Fruit fly (Drosophila melanogaster) whole organism, embryonic: ENCODE data around the gene Sec13.

ENCODE experiments used
- Awh ChIP-seq: fragments of 200-800 bp; sonication (Bioruptor generic); IDR thresholded peaks from 2 replicates; pipeline ENCODE4, ENCODE4 v1.3.6; 2022; ENCODE audit warnings: missing biosample characterization, missing genetic modification characterization
- CG10654 ChIP-seq: fragments of 200-800 bp; sonication (Bioruptor generic); optimal IDR thresholded peaks from 2 replicates; lab custom pipeline; 2016; ENCODE audit warnings: missing biosample characterization, missing genetic modification characterization
- CG13775 ChIP-seq: fragments of 200-800 bp; sonication (Bioruptor generic); optimal IDR thresholded peaks from 3 replicates; lab custom pipeline; 2017; ENCODE audit warnings: missing biosample characterization, mild to moderate bottlenecking, missing genetic modification characterization
- CG15696 ChIP-seq: fragments of 200-800 bp; sonication (Bioruptor generic); optimal IDR thresholded peaks from 2 replicates; lab custom pipeline; 2019; ENCODE audit warnings: missing biosample characterization, mild to moderate bottlenecking, missing genetic modification characterization, moderate library complexity
- CG16863 ChIP-seq: fragments of 200-800 bp; sonication (Bioruptor generic); optimal IDR thresholded peaks from 3 replicates; lab custom pipeline; 2016; ENCODE audit warnings: missing biosample characterization, missing genetic modification characterization
- CG17361 ChIP-seq: fragments of 200-800 bp; sonication (Bioruptor generic); IDR thresholded peaks from 3 replicates; pipeline ENCODE4 v1.3.6; 2022; ENCODE audit warnings: missing biosample characterization, missing genetic modification characterization
- CG17802 ChIP-seq: fragments of 200-800 bp; sonication (Bioruptor generic); optimal IDR thresholded peaks from 2 replicates; lab custom pipeline; 2018; ENCODE audit warnings: missing biosample characterization, mild to moderate bottlenecking, missing genetic modification characterization, moderate library complexity
- CG18262 ChIP-seq: fragments of 200-800 bp; optimal IDR thresholded peaks from 3 replicates; lab custom pipeline; 2019; ENCODE audit warnings: missing biosample characterization, mild to moderate bottlenecking, missing genetic modification characterization, moderate library complexity
- CG18619 ChIP-seq: fragments of 200-800 bp; sonication (Bioruptor generic); optimal IDR thresholded peaks from 3 replicates; lab custom pipeline; 2017; ENCODE audit warnings: missing biosample characterization, mild to moderate bottlenecking, missing genetic modification characterization
- CG2712 ChIP-seq: fragments of 200-800 bp; optimal IDR thresholded peaks from 3 replicates; lab custom pipeline; 2019; ENCODE audit warnings: missing biosample characterization, mild to moderate bottlenecking, missing genetic modification characterization, moderate library complexity
- CG3726 ChIP-seq: fragments of 200-800 bp; sonication (Bioruptor generic); IDR thresholded peaks from 3 replicates; pipeline ENCODE4, ENCODE4 v1.3.6; 2022; ENCODE audit warnings: missing biosample characterization, missing genetic modification characterization
- CG7556 ChIP-seq: fragments of 200-800 bp; sonication (Bioruptor generic); optimal IDR thresholded peaks from 2 replicates; lab custom pipeline; 2017; ENCODE audit warnings: missing biosample characterization, mild to moderate bottlenecking, missing genetic modification characterization
- CG7745 ChIP-seq: fragments of 200-800 bp; sonication (Bioruptor generic); optimal IDR thresholded peaks from 2 replicates; lab custom pipeline; 2018; ENCODE audit warnings: missing biosample characterization, mild to moderate bottlenecking, missing genetic modification characterization, moderate library complexity
- CG8290 ChIP-seq, 3 experiments: fragments of 200-800 bp; sonication (Bioruptor generic); optimal IDR thresholded peaks; 2 replicates each; lab custom pipeline; 2016 to 2019; ENCODE audit warnings: missing biosample characterization in 3 of 3, missing genetic modification characterization in 3 of 3, mild to moderate bottlenecking in 2 of 3, moderate library complexity in 1 of 3
- CG9437 ChIP-seq: fragments of 200-800 bp; sonication (Bioruptor generic); optimal IDR thresholded peaks from 2 replicates; lab custom pipeline; 2018; ENCODE audit warnings: missing biosample characterization, mild to moderate bottlenecking, missing genetic modification characterization
- CG9932 ChIP-seq: fragments of 200-800 bp; sonication (Bioruptor generic); IDR thresholded peaks from 2 replicates; pipeline ENCODE4 v1.3.6; 2022; ENCODE audit warnings: missing biosample characterization, missing genetic modification characterization
- Doc2 ChIP-seq: fragments of 200-800 bp; sonication (Bioruptor generic); IDR thresholded peaks from 2 replicates; pipeline ENCODE4 v1.3.6; 2022; ENCODE audit warnings: missing biosample characterization, missing genetic modification characterization
- Hsf ChIP-seq: fragments of 200-800 bp; sonication (Bioruptor generic); optimal IDR thresholded peaks from 3 replicates; lab custom pipeline; 2016; ENCODE audit warnings: missing biosample characterization, missing genetic modification characterization
- Meics ChIP-seq: fragments of 200-800 bp; sonication (Bioruptor generic); optimal IDR thresholded peaks from 2 replicates; lab custom pipeline; 2017; ENCODE audit warnings: missing biosample characterization, mild to moderate bottlenecking, missing genetic modification characterization
- Oli ChIP-seq: fragments of 200-800 bp; sonication (Bioruptor generic); optimal IDR thresholded peaks from 2 replicates; lab custom pipeline; 2018; ENCODE audit warnings: missing biosample characterization, mild to moderate bottlenecking, missing genetic modification characterization, moderate library complexity
- Opbp ChIP-seq: fragments of 200-800 bp; sonication (Bioruptor generic); IDR thresholded peaks from 3 replicates; pipeline ENCODE4 v1.3.6; 2022; ENCODE audit warnings: missing biosample characterization, missing genetic modification characterization; ENCODE audit not compliant: partially characterized antibody
- Six4 ChIP-seq: fragments of 200-800 bp; sonication (Bioruptor generic); optimal IDR thresholded peaks from 2 replicates; lab custom pipeline; 2016; ENCODE audit warnings: missing biosample characterization, missing genetic modification characterization
- Sry-δ ChIP-seq: fragments of 200-800 bp; sonication (Bioruptor generic); optimal IDR thresholded peaks from 2 replicates; lab custom pipeline; 2016; ENCODE audit warnings: missing biosample characterization, missing genetic modification characterization
- Stat92E ChIP-seq, 3 experiments: fragments of >200 bp in 2 of 3; fragments of 200-800 bp in 1 of 3; sonication (Bioruptor generic) in 1 of 3; optimal IDR thresholded peaks; 2 replicates each; lab custom pipeline; 2017 to 2019; ENCODE audit warnings: missing biosample characterization in 3 of 3, missing genetic modification characterization in 3 of 3, mild to moderate bottlenecking in 1 of 3, moderate library complexity in 1 of 3
- Taf1 ChIP-seq: fragments of 200-800 bp; sonication (Bioruptor generic); IDR thresholded peaks from 2 replicates; pipeline ENCODE4 v1.3.6; 2022; ENCODE audit warnings: missing biosample characterization, missing genetic modification characterization
- abd-A ChIP-seq: fragments of 200-800 bp; sonication (Bioruptor generic); optimal IDR thresholded peaks from 3 replicates; lab custom pipeline; 2019; ENCODE audit warnings: missing biosample characterization, mild to moderate bottlenecking, missing genetic modification characterization, moderate library complexity
- chinmo ChIP-seq: fragments of 200-800 bp; sonication (Bioruptor generic); IDR thresholded peaks from 4 replicates; pipeline ENCODE4 v1.3.6; 2022; ENCODE audit warnings: missing biosample characterization, missing genetic modification characterization; ENCODE audit not compliant: partially characterized antibody
- dpn ChIP-seq, 2 experiments: fragments of 200-800 bp; sonication (Bioruptor generic); optimal IDR thresholded peaks; 3 replicates each; lab custom pipeline; 2016; ENCODE audit warnings: missing biosample characterization in 2 of 2, missing genetic modification characterization in 2 of 2
- ems ChIP-seq: fragments of 200-800 bp; sonication (Bioruptor generic); optimal IDR thresholded peaks from 3 replicates; lab custom pipeline; 2016; ENCODE audit warnings: missing biosample characterization, missing genetic modification characterization
- exex ChIP-seq: fragments of 200-800 bp; sonication (Bioruptor generic); optimal IDR thresholded peaks from 4 replicates; lab custom pipeline; 2018; ENCODE audit warnings: missing biosample characterization, mild to moderate bottlenecking, missing genetic modification characterization, moderate library complexity
- fd3F ChIP-seq: fragments of 200-800 bp; sonication (Bioruptor generic); optimal IDR thresholded peaks from 2 replicates; lab custom pipeline; 2018; ENCODE audit warnings: missing biosample characterization, mild to moderate bottlenecking, missing genetic modification characterization, moderate library complexity
- gcm ChIP-seq: fragments of 200-800 bp; sonication (Bioruptor generic); optimal IDR thresholded peaks from 2 replicates; lab custom pipeline; 2019; ENCODE audit warnings: missing biosample characterization, mild to moderate bottlenecking, missing genetic modification characterization, moderate library complexity
- lov ChIP-seq, 2 experiments: fragments of 200-800 bp in 1 of 2; fragments of >200 bp in 1 of 2; sonication (Bioruptor generic) in 1 of 2; IDR thresholded peaks in 1 of 2; optimal IDR thresholded peaks in 1 of 2; 2 replicates in 1 of 2; 3 replicates in 1 of 2; pipeline versions ENCODE4 v1.3.6 to Lab custom; 2017 to 2022; ENCODE audit warnings: missing biosample characterization in 1 of 2, missing genetic modification characterization in 1 of 2
- nerfin-2 ChIP-seq: fragments of 200-800 bp; sonication (Bioruptor generic); IDR thresholded peaks from 2 replicates; pipeline ENCODE4 v1.3.6; 2022; ENCODE audit warnings: missing biosample characterization, missing genetic modification characterization; ENCODE audit not compliant: partially characterized antibody
- phol ChIP-seq: fragments of 200-800 bp; sonication (Bioruptor generic); optimal IDR thresholded peaks from 3 replicates; lab custom pipeline; 2018; ENCODE audit warnings: missing biosample characterization, mild to moderate bottlenecking, missing genetic modification characterization, moderate library complexity
- prd ChIP-seq, 3 experiments: fragments of >200 bp in 2 of 3; fragments of 200-800 bp in 1 of 3; sonication (Bioruptor generic) in 1 of 3; optimal IDR thresholded peaks in 2 of 3; IDR thresholded peaks in 1 of 3; 2 replicates in 2 of 3; 3 replicates in 1 of 3; pipeline versions ENCODE4 v1.3.6 to Lab custom; 2017 to 2022; ENCODE audit warnings: missing biosample characterization in 1 of 3, missing genetic modification characterization in 1 of 3
- rib ChIP-seq: fragments of 200-800 bp; sonication (Bioruptor generic); IDR thresholded peaks from 2 replicates; pipeline ENCODE4 v1.3.6; 2022; ENCODE audit warnings: missing biosample characterization, missing genetic modification characterization
- sim ChIP-seq: fragments of 200-800 bp; sonication (Bioruptor generic); IDR thresholded peaks from 2 replicates; pipeline ENCODE4 v1.3.6; 2022; ENCODE audit warnings: missing biosample characterization, missing genetic modification characterization
- sna ChIP-seq: fragments of 200-800 bp; sonication (Bioruptor generic); IDR thresholded peaks from 2 replicates; pipeline ENCODE4 v1.3.6; 2022; ENCODE audit warnings: missing biosample characterization, missing genetic modification characterization; ENCODE audit not compliant: partially characterized antibody
- sqz ChIP-seq: fragments of 200-800 bp; sonication (Bioruptor generic); optimal IDR thresholded peaks from 3 replicates; lab custom pipeline; 2018; ENCODE audit warnings: missing biosample characterization, mild to moderate bottlenecking, missing genetic modification characterization
- toy ChIP-seq: fragments of 200-800 bp; sonication (Bioruptor generic); IDR thresholded peaks from 2 replicates; pipeline ENCODE4 v1.3.6; 2022; ENCODE audit warnings: missing biosample characterization, missing genetic modification characterization
- twi ChIP-seq: fragments of 200-800 bp; optimal IDR thresholded peaks from 2 replicates; lab custom pipeline; 2019; ENCODE audit warnings: missing biosample characterization, mild to moderate bottlenecking, missing genetic modification characterization, moderate library complexity
- vnd ChIP-seq: fragments of 200-800 bp; sonication (Bioruptor generic); IDR thresholded peaks from 3 replicates; pipeline ENCODE4 v1.3.6; 2022; ENCODE audit warnings: missing biosample characterization, missing genetic modification characterization; ENCODE audit not compliant: partially characterized antibody
- zen2 ChIP-seq: fragments of 200-800 bp; sonication (Bioruptor generic); IDR thresholded peaks from 3 replicates; pipeline ENCODE4 v1.3.6; 2022; ENCODE audit warnings: missing biosample characterization, missing genetic modification characterization; ENCODE audit not compliant: partially characterized antibody
- zf30C ChIP-seq: fragments of 200-800 bp; sonication (Bioruptor generic); optimal IDR thresholded peaks from 3 replicates; lab custom pipeline; 2018; ENCODE audit warnings: missing biosample characterization, mild to moderate bottlenecking, missing genetic modification characterization

The Sec13 gene

DNA sequence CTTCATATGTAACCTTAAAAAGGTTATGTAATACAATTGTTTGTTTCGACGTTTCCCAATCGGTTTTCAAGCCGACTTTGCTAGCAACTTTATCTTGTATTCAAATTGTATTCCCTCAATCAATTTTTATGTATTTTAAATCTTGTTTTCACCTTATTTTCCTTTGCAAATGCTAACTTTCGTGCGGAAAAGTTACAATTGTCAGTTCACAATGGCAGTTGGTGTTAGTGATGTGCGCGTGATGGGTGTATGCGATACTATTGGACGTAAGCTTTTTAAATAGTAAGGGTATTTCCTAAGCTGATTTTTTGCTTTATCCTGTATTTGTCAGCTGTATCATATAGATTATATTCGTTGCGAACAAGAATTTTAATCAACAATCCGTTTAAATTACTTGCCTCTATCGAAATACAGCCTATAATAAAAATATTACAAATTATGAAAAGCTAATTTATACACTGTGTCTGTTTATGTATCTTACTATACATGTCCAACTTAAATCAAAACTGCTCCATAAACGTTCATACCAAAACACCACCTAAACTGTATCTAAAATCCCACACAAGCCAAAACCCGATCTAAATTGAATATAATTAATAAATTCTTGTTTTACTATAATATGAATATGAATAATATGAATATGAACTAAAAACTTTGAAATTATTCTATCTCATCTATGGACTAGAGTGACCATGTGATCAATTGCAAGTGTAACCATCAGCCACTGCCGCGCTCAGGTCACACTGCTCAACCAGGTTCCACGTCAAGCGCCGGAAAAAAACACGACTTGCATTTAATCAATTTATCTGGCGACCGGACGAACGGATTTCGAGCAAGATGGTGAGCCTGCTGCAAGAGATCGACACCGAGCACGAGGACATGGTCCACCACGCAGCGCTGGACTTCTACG, at the start of gene Sec13, which contains the start of gene ATPsynCF6 (continued):
- TF ChIP-seq prd (optimal IDR thresholded peaks at IDR 0.05; lab: Kevin White, UChicago) (no peak), prd (GFP tag; IDR thresholded peaks at IDR 0.05; lab: Robert Waterston, UW) (peak; percentile 48; the same call in 1 of the 3 replicates), CG7556 (GFP tag; lab: Kevin White, UChicago) (peak; percentile 26), CG18619 (peak; percentile 38), Stat92E (GFP tag; optimal IDR thresholded peaks at IDR 0.05; lab: Kevin White, UChicago) (no peak), vnd (peak; percentile 90), CG15696 (tag; lab: Kevin White, UChicago) (peak; percentile 55), phol (tag; lab: Kevin White, UChicago) (peak; percentile 78), Taf1 (GFP tag; lab: Robert Waterston, UW) (peak; percentile 50), abd-A (tag; lab: Kevin White, UChicago) (no peak), nerfin-2 (GFP tag; lab: Robert Waterston, UW) (peak; percentile 87), CG3726 (GFP tag; lab: Robert Waterston, UW) (peak; percentile 51; the same call in 1 of the 3 replicates), CG18262 (tag; lab: Kevin White, UChicago) (peak; percentile 44), CG9932 (GFP tag; lab: Robert Waterston, UW) (peak; percentile 83), zf30C (GFP tag; lab: Kevin White, UChicago) (no peak), CG2712 (peak; percentile 100), sqz (GFP tag; lab: Kevin White, UChicago) (peak; percentile 58), CG17802 (tag; lab: Kevin White, UChicago) (peak; percentile 16), twi (peak; percentile 28), CG16863 (no peak), Six4 (GFP tag; lab: Kevin White, UChicago) (peak; percentile 34), CG10654 (GFP tag; lab: Kevin White, UChicago) (peak; percentile 9), Doc2 (GFP tag; lab: Robert Waterston, UW) (no peak), Meics (peak; percentile 63), CG13775 (GFP tag; lab: Kevin White, UChicago) (peak; percentile 24), toy (GFP tag; lab: Robert Waterston, UW) (0 out of 2 replicates have a peak, but pooled peaks have one; percentile 10), exex (tag; lab: Kevin White, UChicago) (peak; percentile 37), rib (GFP tag; lab: Robert Waterston, UW) (peak; percentile 29; the same call in 1 of the 2 replicates), chinmo (GFP tag; lab: Robert Waterston, UW) (peak; percentile 82; the same call in 2 of the 4 replicates), dpn (GFP tag; optimal IDR thresholded peaks at IDR 0.05; lab: Kevin White, UChicago) (peak; percentile 14 to 29), ems (GFP tag; lab: Kevin White, UChicago) (peak; percentile 13), CG8290 (GFP tag; optimal IDR thresholded peaks at IDR 0.05; lab: Kevin White, UChicago) (peak; percentile 22), CG8290 (tag; optimal IDR thresholded peaks at IDR 0.05; lab: Kevin White, UChicago) (peak; percentile 2 to 19), fd3F (GFP tag; lab: Kevin White, UChicago) (no peak), sna (peak; percentile 91), zen2 (peak; percentile 78), Hsf (GFP tag; lab: Kevin White, UChicago) (peak; percentile 33), gcm (GFP tag; lab: Kevin White, UChicago) (no peak), CG17361 (GFP tag; lab: Robert Waterston, UW) (0 out of 3 replicates have a peak, but pooled peaks have one; percentile 52), Oli (tag; lab: Kevin White, UChicago) (peak; percentile 24), CG7745 (no peak), lov (optimal IDR thresholded peaks at IDR 0.05; lab: Kevin White, UChicago) (no peak), lov (GFP tag; IDR thresholded peaks at IDR 0.05; lab: Robert Waterston, UW) (0 out of 3 replicates have a peak, but pooled peaks have one; percentile 9), CG9437 (GFP tag; lab: Kevin White, UChicago) (peak; percentile 32), Awh (peak; percentile 30; the same call in 1 of the 2 replicates), Sry-δ (GFP tag; lab: Kevin White, UChicago) (peak; percentile 91), sim (GFP tag; lab: Robert Waterston, UW) (0 out of 2 replicates have a peak, but pooled peaks have one; percentile 40), Opbp (GFP tag; lab: Robert Waterston, UW) (peak; percentile 95)
